Fruit fly (Drosophila melanogaster) whole organism: ENCODE measurements around the gene nompC.
A peak's percentile ranks its signal among the peaks of the same experiment; 100 is the strongest.

Experiments
- CG8478 ChIP-seq: fragments of >200 bp; optimal IDR thresholded peaks from 2 replicates; lab custom pipeline; 2018; ENCODE audit warnings: inconsistent platforms
- Dll ChIP-seq: fragments of >200 bp; optimal IDR thresholded peaks from 2 replicates; lab custom pipeline; 2017
- EcR ChIP-seq, 2 experiments: fragments of >200 bp; optimal IDR thresholded peaks; 2 replicates each; lab custom pipeline; 2017; ENCODE audit warnings: missing biosample characterization in 2 of 2, missing genetic modification characterization in 2 of 2, missing genetic modification reagents in 2 of 2
- pan ChIP-seq: fragments of >200 bp; optimal IDR thresholded peaks from 2 replicates; lab custom pipeline; 2017
- psq ChIP-seq: fragments of >200 bp; optimal IDR thresholded peaks from 2 replicates; lab custom pipeline; 2017
- usp ChIP-seq: fragments of >200 bp; optimal IDR thresholded peaks from 2 replicates; lab custom pipeline; 2017; ENCODE audit warnings: missing biosample characterization, missing genetic modification characterization, mixed read lengths

nompC gene

DNA sequence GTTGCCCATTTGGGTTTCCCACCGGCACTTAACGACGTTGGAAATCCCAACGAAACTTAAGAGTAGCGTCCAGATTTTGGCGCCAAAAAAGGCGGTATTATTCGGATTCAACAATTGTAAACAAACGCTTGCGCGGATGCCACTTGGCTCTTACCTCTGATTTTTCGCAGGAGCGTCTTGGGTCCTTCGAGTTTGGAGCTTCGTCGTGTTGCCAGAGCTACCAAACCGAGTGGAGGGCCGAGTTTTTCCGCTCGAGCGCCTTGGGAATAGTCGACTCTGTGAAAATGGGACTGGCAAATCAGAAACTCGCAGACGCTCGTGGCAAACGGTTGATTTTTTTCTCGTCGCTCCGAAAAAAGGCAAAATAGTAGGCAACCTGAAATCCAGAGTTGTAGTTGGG lies at the start of gene nompC:
TSS of gene nompC (plus strand) at position 301 of the 400 bp plus-strand sequence.
- no peak for TF ChIP-seq Dll (lab: Kevin White, UChicago)
- TF ChIP-seq CG8478 (lab: Kevin White, UChicago): no peak
- no peak for TF ChIP-seq pan (lab: Kevin White, UChicago)

DNA sequence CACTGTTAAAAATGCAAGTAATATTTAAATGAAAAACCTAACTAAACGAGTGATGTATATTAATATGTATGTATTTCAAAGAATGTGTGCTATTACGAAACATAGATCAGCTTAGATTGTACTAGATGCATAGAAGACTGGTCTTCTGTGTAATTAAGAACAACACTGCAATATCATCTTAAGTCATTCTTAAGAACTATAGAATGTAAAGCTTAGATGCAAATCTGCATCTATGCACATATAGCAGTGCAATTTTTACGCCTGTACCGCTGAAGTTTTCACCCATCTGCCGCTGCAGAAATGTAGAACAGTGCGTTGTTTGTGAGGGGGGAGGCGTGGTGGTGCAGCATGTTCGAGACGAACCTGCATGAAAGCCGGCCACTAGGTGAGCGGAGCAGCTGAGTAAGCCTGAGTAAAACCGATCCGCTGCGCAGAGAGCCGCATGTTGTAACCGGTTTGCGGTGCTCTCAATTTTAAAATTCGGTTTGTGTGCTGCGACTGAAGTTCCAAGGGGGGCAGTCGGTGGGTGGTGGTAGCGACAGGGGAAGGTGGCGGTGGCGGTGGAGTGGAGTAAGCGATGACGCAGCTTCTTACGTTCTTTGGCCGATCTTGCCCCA lies 49.2 kb upstream of the nompC start:
- TF ChIP-seq Dll (lab: Kevin White, UChicago) (peak; percentile 82), EcR (GFP tag; optimal IDR thresholded peaks at IDR 0.05; lab: Kevin White, UChicago) (peak in 1 of 2 experiments; percentile 25), usp (GFP tag; lab: Kevin White, UChicago) (no peak), psq (lab: Kevin White, UChicago) (no peak), CG8478 (lab: Kevin White, UChicago) (no peak), pan (lab: Kevin White, UChicago) (no peak)

DNA sequence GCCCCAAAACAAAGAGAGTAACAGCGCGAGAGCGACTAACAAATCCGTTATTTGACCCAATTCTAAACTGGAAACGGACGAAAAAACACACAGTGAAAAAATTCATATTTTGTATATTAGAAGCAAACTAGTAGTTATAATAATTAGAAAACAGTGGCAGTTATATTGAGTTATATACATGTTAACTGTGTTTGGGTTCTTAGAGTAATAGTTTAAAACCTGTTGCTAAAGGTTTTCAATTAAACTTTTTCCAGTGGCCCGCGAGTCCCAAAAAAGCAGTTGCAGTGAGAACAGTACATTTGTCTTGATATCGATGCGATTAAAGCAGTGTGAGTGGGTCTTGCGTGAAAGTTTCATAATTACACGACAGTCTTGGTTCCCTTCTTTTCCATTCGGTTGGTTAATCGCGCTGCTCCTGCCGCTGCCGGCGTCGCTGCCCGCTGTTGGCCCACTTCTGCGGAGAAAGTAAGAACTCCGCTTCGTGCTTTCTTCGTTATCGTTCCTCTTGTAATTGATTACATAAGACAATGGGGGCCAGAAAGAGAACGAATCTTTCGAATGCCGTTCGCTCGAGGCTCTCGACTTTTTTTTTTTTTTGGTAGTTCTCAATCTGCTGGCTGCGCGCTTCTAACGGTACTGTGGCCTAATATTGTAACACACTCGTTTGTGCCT lies 48.6 kb upstream of the nompC start:
- TF ChIP-seq psq (lab: Kevin White, UChicago) (no peak), usp (GFP tag; lab: Kevin White, UChicago) (no peak), EcR (GFP tag; optimal IDR thresholded peaks at IDR 0.05; lab: Kevin White, UChicago) (no peak), pan (lab: Kevin White, UChicago) (no peak), CG8478 (lab: Kevin White, UChicago) (no peak), Dll (lab: Kevin White, UChicago) (no peak)

DNA sequence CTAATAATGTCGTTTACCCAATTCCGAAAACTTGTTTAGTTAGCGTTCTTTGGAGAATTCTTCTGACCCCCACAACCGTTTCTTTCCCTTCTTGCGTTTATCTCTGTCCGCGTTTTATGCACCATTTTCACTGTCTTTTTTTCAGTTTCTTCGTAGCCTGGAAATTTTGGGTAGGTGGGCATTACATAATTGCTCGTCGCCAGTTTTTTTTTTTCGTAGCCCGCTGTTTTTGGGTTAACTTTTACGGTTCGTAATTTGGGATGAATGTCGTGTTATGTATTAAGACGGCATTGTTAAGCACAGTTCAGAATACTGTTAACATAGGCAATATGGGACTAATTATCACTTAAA lies 48.1 kb upstream of the nompC start:
- TF ChIP-seq EcR (GFP tag; optimal IDR thresholded peaks at IDR 0.05; lab: Kevin White, UChicago) (no peak), usp (GFP tag; lab: Kevin White, UChicago) (no peak), Dll (lab: Kevin White, UChicago) (no peak)

DNA sequence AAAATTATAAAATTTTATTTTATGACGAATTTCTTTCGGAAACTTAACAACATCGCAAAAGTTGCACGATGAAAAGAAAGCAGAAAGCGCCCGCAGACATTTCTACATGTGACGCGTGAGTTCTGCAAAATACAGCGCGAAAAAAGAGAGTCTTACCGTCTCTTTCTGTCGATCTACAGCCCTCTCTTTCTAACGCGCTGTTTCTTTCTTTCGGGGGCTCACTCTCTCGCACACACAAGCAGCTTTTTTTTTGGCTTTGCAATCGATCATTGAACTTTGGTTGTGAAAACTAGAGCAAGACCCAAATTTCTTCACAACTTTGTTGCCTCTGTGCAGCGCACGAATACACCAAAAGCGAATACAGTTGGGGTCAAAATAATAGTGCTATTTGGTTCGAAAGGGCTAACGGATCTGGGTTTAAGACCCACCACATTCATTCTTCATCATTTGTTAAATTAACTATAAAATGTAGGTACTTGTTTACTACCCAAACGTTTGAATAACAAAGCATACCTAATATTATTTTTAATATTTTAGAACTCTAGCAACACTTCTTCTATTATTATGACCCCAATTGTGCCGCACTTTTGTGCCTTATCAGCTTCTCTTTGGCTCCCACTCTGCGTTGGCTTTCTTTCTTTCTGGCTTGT lies 46.9 kb upstream of the nompC start:
- TF ChIP-seq pan (lab: Kevin White, UChicago): no peak
- TF ChIP-seq CG8478 (lab: Kevin White, UChicago): peak; percentile 32
- TF ChIP-seq EcR (GFP tag; optimal IDR thresholded peaks at IDR 0.05; lab: Kevin White, UChicago): peak in 1 of 2 experiments; percentile 75

DNA sequence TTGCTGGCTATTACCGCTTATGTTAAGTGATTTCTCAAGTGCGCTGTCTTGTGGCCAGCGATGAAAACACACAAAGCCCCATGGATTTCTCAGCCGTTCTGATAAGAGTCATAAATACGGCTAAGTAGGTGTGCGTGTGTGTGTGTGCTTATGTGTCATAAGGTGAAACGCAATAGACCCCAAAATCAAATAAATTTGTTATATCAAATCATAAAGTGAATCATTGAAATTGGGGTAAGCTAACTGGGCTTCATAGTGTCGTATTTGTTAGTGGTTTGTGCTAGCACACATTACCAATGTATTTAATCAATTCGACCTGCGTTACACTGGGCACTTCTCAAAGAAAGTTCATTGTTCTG lies 46.4 kb upstream of the nompC start:
- TF ChIP-seq CG8478 (lab: Kevin White, UChicago) (no peak), psq (lab: Kevin White, UChicago) (no peak), Dll (lab: Kevin White, UChicago) (no peak), pan (lab: Kevin White, UChicago) (no peak), usp (GFP tag; lab: Kevin White, UChicago) (no peak), EcR (GFP tag; optimal IDR thresholded peaks at IDR 0.05; lab: Kevin White, UChicago) (no peak)

DNA sequence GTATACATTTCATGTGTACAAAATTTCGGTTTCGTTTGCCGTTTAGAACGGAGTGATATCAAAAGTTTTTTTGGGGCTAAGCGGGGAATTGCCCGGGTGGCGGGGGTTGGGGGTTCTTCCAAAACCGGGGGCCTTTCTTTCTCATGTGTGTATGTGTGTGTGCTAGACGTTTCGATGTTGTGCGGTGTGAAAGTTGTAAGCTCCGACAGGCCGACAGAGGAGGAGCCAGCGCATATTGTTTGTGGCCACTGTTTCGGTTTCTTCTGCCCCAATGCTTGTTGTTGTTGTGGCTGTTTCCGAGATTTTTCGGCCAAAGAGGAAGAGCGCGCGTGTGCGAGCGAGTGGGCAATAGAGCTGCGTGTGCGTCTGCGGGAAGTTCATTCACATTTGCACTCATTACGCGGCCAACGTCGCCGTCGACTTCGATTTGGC lies 45.7 kb upstream of the nompC start:
- TF ChIP-seq psq (lab: Kevin White, UChicago) (no peak), EcR (GFP tag; optimal IDR thresholded peaks at IDR 0.05; lab: Kevin White, UChicago) (peak in 1 of 2 experiments; percentile 70), usp (GFP tag; lab: Kevin White, UChicago) (no peak)

DNA sequence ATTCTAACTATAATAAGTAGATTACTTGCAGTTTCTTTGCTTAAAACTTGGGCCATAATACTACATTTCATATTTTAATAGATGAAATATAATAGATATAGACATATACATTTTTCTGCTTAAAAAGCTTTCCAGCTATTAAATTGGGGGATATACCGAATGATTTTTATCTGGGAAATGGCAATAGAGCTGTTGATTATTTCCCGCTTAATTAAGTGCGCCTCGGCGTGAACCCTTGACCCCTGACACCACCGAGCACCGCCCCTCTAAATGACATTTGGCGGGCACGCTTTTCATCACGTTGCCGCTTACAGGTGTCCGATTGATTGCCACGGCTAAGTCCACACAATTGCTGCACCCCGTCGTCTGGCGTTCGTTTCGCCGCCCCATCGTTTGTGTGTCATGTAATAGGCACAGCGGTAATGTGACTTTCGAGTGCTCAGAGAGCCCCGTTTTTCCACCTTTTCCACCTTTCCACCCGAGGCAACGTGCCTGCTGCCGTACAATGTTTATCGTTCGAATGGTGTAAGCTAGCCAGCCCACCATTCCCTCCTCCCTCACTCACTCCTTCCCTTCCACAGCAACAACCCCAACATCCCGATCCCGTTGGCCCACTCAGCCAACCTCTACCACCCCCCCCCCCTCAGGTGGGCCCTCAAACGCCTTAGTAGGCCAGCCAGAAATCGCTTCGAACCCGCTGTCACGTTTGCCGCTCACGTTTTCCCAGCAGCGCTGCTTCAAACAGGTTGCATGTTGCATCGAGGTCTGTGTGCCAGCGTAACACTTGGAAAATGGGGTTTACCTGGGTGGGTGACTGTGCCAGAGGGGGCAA lies 45.0 kb upstream of the nompC start:
- peak; percentile 15 for TF ChIP-seq Dll (lab: Kevin White, UChicago)
- no peak for TF ChIP-seq CG8478 (lab: Kevin White, UChicago)
- no peak for TF ChIP-seq pan (lab: Kevin White, UChicago)

DNA sequence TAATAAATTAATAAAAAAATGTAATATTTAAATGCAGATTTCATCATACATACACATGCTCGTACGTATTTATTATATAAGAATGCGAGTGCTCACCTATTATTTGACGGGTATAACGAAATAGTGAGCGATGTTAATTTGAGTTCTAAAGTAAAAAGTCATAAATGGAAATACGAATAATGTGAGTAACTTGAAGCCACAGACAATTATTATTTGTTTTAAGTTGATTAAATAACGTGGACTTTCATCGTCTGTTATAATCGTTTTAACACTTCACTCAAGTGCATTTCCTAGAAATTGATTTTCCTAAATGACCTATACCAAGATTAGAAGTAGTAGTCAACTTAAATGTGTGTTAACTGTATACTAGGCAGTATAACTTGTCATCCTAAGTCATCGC lies 43.7 kb upstream of the nompC start:
- TF ChIP-seq pan (lab: Kevin White, UChicago) (peak; percentile 53), Dll (lab: Kevin White, UChicago) (no peak)

DNA sequence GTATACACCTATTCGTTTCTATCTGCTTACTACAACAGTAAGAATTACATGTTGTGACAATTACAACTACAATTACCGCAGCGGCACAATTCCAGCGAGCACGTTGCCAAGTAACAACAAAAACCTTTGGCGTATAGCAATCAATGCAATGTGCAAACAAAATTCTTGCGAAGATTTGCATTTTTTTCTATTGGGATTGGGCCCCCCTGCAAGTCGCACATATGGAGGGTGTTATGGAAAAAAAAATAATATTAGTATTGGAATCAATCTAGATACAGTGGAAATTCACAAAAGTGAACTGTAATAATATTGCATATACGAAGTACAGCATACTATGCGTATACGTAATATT lies 43.3 kb upstream of the nompC start:
- TF ChIP-seq CG8478 (lab: Kevin White, UChicago) (no peak), pan (lab: Kevin White, UChicago) (no peak), EcR (GFP tag; optimal IDR thresholded peaks at IDR 0.05; lab: Kevin White, UChicago) (no peak), Dll (lab: Kevin White, UChicago) (no peak), psq (lab: Kevin White, UChicago) (no peak), usp (GFP tag; lab: Kevin White, UChicago) (no peak)

DNA sequence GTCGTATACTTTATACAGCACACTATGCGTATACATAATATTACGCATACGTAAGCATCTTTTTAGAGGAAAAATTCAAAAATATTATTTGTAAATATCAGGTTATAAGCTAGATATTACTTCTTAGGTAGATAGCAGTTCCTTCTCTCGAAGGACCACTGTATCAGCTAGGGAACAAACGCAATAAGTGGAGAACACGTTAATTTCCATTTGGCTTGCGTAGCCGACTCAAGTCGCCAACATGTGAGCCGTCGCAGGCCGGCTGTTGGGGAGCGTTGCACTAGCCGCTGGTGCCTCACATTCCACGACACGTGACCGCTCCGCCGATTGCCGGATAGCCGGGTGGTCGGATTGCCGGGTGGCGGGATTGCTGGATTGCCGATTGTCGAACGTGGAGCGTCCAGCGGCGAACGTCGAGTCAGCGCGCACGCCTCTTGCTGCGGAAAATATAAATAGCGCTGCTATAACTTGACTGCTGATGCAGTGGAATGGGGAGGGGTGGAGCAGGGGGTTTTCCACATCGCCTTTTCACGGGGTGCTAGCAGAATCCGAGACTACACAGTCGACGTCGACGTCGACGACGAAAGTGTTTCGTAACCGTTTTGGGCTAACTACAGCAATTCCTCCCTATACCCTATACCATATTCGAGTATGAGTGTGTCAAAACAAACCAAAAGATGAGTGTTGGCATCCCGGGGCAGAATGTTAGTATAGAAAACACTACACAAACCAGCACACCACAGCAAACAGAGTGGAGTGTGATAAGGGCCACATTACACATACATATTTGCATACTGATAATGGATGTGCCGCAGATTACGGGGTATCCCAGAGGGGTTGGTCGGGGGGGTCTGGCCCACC lies 42.7 kb upstream of the nompC start:
- TF ChIP-seq psq (lab: Kevin White, UChicago) (no peak), pan (lab: Kevin White, UChicago) (peak; percentile 44)
